Fruit fly (Drosophila melanogaster) whole organism, embryonic: ENCODE data around the gene jagn.
A peak's percentile ranks its signal among the peaks of the same experiment; 100 is the strongest.

Source experiments
- ATbp ChIP-seq: fragments of 200-800 bp; sonication (Bioruptor generic); optimal IDR thresholded peaks from 2 replicates; lab custom pipeline; 2017; ENCODE audit warnings: missing biosample characterization, mild to moderate bottlenecking, missing genetic modification characterization, missing genetic modification reagents
- BEAF-32 ChIP-seq: fragments of 200-800 bp; sonication (Bioruptor generic); optimal IDR thresholded peaks from 3 replicates; lab custom pipeline; 2017; ENCODE audit warnings: missing biosample characterization, missing genetic modification characterization, mild to moderate bottlenecking, moderate library complexity, missing genetic modification reagents
- CG10959 ChIP-seq: fragments of 200-800 bp; sonication (Bioruptor generic); IDR thresholded peaks from 2 replicates; pipeline ENCODE4 v1.3.6; 2022; ENCODE audit warnings: missing biosample characterization, missing genetic modification characterization
- CG10979 ChIP-seq: fragments of 200-800 bp; sonication (Bioruptor generic); optimal IDR thresholded peaks from 2 replicates; lab custom pipeline; 2018; ENCODE audit warnings: missing biosample characterization, mild to moderate bottlenecking, missing genetic modification characterization, moderate library complexity
- CG11456 ChIP-seq: fragments of 200-800 bp; sonication (Bioruptor generic); IDR thresholded peaks from 3 replicates; pipeline ENCODE4 v1.3.6; 2022; ENCODE audit warnings: missing biosample characterization, missing genetic modification characterization
- CG11560 ChIP-seq: fragments of 200-800 bp; sonication (Bioruptor generic); IDR thresholded peaks from 3 replicates; pipeline ENCODE4 v1.3.6; 2022; ENCODE audit warnings: missing biosample characterization, missing genetic modification characterization
- CG2199 ChIP-seq: fragments of 200-800 bp; sonication (Bioruptor generic); IDR thresholded peaks from 3 replicates; pipeline ENCODE4 v1.3.6; 2022; ENCODE audit warnings: missing biosample characterization, missing genetic modification characterization
- CG33557 ChIP-seq: fragments of 200-800 bp; sonication (Bioruptor generic); optimal IDR thresholded peaks from 2 replicates; lab custom pipeline; 2019; ENCODE audit warnings: missing biosample characterization, mild to moderate bottlenecking, missing genetic modification characterization, moderate library complexity
- CG3407 ChIP-seq: fragments of 200-800 bp; sonication (Bioruptor generic); optimal IDR thresholded peaks from 2 replicates; lab custom pipeline; 2018; ENCODE audit warnings: missing biosample characterization, mild to moderate bottlenecking, missing genetic modification characterization
- CG34224 ChIP-seq: fragments of 200-800 bp; sonication (Bioruptor generic); IDR thresholded peaks from 3 replicates; pipeline ENCODE4 v1.3.6; 2022; ENCODE audit warnings: missing biosample characterization, missing genetic modification characterization; ENCODE audit not compliant: partially characterized antibody
- CG34376 ChIP-seq: fragments of 200-800 bp; sonication (Bioruptor generic); optimal IDR thresholded peaks from 2 replicates; lab custom pipeline; 2018; ENCODE audit warnings: missing biosample characterization, mild to moderate bottlenecking, missing genetic modification characterization
- CG4328 ChIP-seq: fragments of 200-800 bp; sonication (Bioruptor generic); optimal IDR thresholded peaks from 3 replicates; lab custom pipeline; 2017; ENCODE audit warnings: missing biosample characterization, missing genetic modification reagents, missing genetic modification characterization
- CG7839 ChIP-seq: fragments of 200-800 bp; sonication (Bioruptor generic); optimal IDR thresholded peaks from 3 replicates; lab custom pipeline; 2018; ENCODE audit warnings: missing biosample characterization, mild to moderate bottlenecking, missing genetic modification characterization, moderate library complexity
- CG9215 ChIP-seq: fragments of 200-800 bp; sonication (Bioruptor generic); IDR thresholded peaks from 2 replicates; pipeline ENCODE4 v1.3.6; 2022; ENCODE audit warnings: missing biosample characterization, missing genetic modification characterization
- CG9437 ChIP-seq: fragments of 200-800 bp; sonication (Bioruptor generic); optimal IDR thresholded peaks from 2 replicates; lab custom pipeline; 2018; ENCODE audit warnings: missing biosample characterization, mild to moderate bottlenecking, missing genetic modification characterization
- CG9797 ChIP-seq: fragments of 200-800 bp; sonication (Bioruptor generic); optimal IDR thresholded peaks from 3 replicates; lab custom pipeline; 2018; ENCODE audit warnings: missing biosample characterization, mild to moderate bottlenecking, missing genetic modification characterization
- HLH4C ChIP-seq: fragments of 200-800 bp; sonication (Bioruptor generic); IDR thresholded peaks from 3 replicates; pipeline ENCODE4 v1.3.6; 2022; ENCODE audit warnings: missing biosample characterization, missing genetic modification characterization; ENCODE audit not compliant: partially characterized antibody
- HLHmδ ChIP-seq: fragments of 200-800 bp; sonication (Bioruptor generic); optimal IDR thresholded peaks from 2 replicates; lab custom pipeline; 2018; ENCODE audit warnings: missing biosample characterization, mild to moderate bottlenecking, missing genetic modification characterization, moderate library complexity
- Hand ChIP-seq: fragments of 200-800 bp; sonication (Bioruptor generic); optimal IDR thresholded peaks from 2 replicates; lab custom pipeline; 2017; ENCODE audit warnings: mild to moderate bottlenecking, missing biosample characterization, missing genetic modification reagents, missing genetic modification characterization
- Jarid2 ChIP-seq: fragments of 200-800 bp; sonication (Bioruptor generic); optimal IDR thresholded peaks from 3 replicates; lab custom pipeline; 2017; ENCODE audit warnings: mild to moderate bottlenecking, missing biosample characterization, missing genetic modification reagents, missing genetic modification characterization
- Myb ChIP-seq: fragments of 200-800 bp; sonication (Bioruptor generic); optimal IDR thresholded peaks from 2 replicates; lab custom pipeline; 2016; ENCODE audit warnings: missing biosample characterization, missing genetic modification characterization
- NK7.1 ChIP-seq: fragments of 200-800 bp; sonication (Bioruptor generic); optimal IDR thresholded peaks from 3 replicates; lab custom pipeline; 2016; ENCODE audit warnings: missing biosample characterization, missing genetic modification characterization
- Sox102F ChIP-seq: fragments of 200-800 bp; sonication (Bioruptor generic); optimal IDR thresholded peaks from 2 replicates; lab custom pipeline; 2018; ENCODE audit warnings: missing biosample characterization, mild to moderate bottlenecking, missing genetic modification characterization, moderate library complexity
- Trl ChIP-seq, 3 experiments: fragments of >200 bp in 2 of 3; fragments of 200-800 bp in 1 of 3; sonication (Bioruptor generic) in 1 of 3; optimal IDR thresholded peaks; 2 replicates in 1 of 3; 3 replicates in 2 of 3; lab custom pipeline; 2016 to 2017; ENCODE audit warnings: missing biosample characterization in 1 of 3, missing genetic modification characterization in 1 of 3
- abd-A ChIP-seq: fragments of 200-800 bp; sonication (Bioruptor generic); optimal IDR thresholded peaks from 3 replicates; lab custom pipeline; 2019; ENCODE audit warnings: missing biosample characterization, mild to moderate bottlenecking, missing genetic modification characterization, moderate library complexity
- ara ChIP-seq: fragments of 200-800 bp; sonication (Bioruptor generic); IDR thresholded peaks from 2 replicates; pipeline ENCODE4 v1.3.6; 2022; ENCODE audit warnings: missing biosample characterization, missing genetic modification characterization
- emc ChIP-seq: fragments of 200-800 bp; sonication (Bioruptor generic); optimal IDR thresholded peaks from 2 replicates; lab custom pipeline; 2016; ENCODE audit warnings: missing biosample characterization, missing genetic modification characterization
- fd3F ChIP-seq: fragments of 200-800 bp; sonication (Bioruptor generic); optimal IDR thresholded peaks from 2 replicates; lab custom pipeline; 2018; ENCODE audit warnings: missing biosample characterization, mild to moderate bottlenecking, missing genetic modification characterization, moderate library complexity
- fd96Cb ChIP-seq: fragments of 200-800 bp; sonication (Bioruptor generic); optimal IDR thresholded peaks from 2 replicates; lab custom pipeline; 2018; ENCODE audit warnings: missing biosample characterization, mild to moderate bottlenecking, missing genetic modification characterization, moderate library complexity
- gsb-n ChIP-seq: fragments of 200-800 bp; sonication (Bioruptor generic); optimal IDR thresholded peaks from 3 replicates; lab custom pipeline; 2018; ENCODE audit warnings: missing biosample characterization, mild to moderate bottlenecking, missing genetic modification characterization
- nom ChIP-seq: fragments of 200-800 bp; sonication (Bioruptor generic); optimal IDR thresholded peaks from 2 replicates; lab custom pipeline; 2017; ENCODE audit warnings: missing biosample characterization, missing genetic modification characterization, mild to moderate bottlenecking, moderate library complexity, missing genetic modification reagents
- pan ChIP-seq, 4 experiments: fragments of >200 bp in 3 of 4; fragments of 200-800 bp in 1 of 4; sonication (Bioruptor generic) in 1 of 4; optimal IDR thresholded peaks in 3 of 4; IDR thresholded peaks in 1 of 4; 2 replicates each; pipeline versions ENCODE4 v1.3.6 to Lab custom; 2017 to 2022; ENCODE audit warnings: missing biosample characterization in 2 of 4, missing genetic modification characterization in 2 of 4, mixed read lengths in 1 of 4
- pb ChIP-seq: fragments of 200-800 bp; sonication (Bioruptor generic); optimal IDR thresholded peaks from 3 replicates; lab custom pipeline; 2016; ENCODE audit warnings: missing biosample characterization, missing genetic modification characterization
- pho ChIP-seq: fragments of 200-800 bp; sonication (Bioruptor generic); optimal IDR thresholded peaks from 2 replicates; lab custom pipeline; 2016; ENCODE audit warnings: missing biosample characterization, missing genetic modification characterization
- pros ChIP-seq: fragments of 200-800 bp; sonication (Bioruptor generic); optimal IDR thresholded peaks from 3 replicates; lab custom pipeline; 2019; ENCODE audit warnings: missing biosample characterization, mild to moderate bottlenecking, missing genetic modification characterization, moderate library complexity
- row ChIP-seq: fragments of 200-800 bp; sonication (Bioruptor generic); IDR thresholded peaks from 3 replicates; pipeline ENCODE4 v1.3.6; 2022; ENCODE audit warnings: missing biosample characterization, missing genetic modification characterization
- sc ChIP-seq, 3 experiments: fragments of >200 bp in 2 of 3; fragments of 200-800 bp in 1 of 3; sonication (Bioruptor generic) in 1 of 3; optimal IDR thresholded peaks; 2 replicates in 2 of 3; 3 replicates in 1 of 3; lab custom pipeline; 2017; ENCODE audit warnings: mild to moderate bottlenecking in 1 of 3, missing biosample characterization in 1 of 3, missing genetic modification characterization in 1 of 3, missing genetic modification reagents in 1 of 3
- scrt ChIP-seq: fragments of 200-800 bp; sonication (Bioruptor generic); optimal IDR thresholded peaks from 2 replicates; lab custom pipeline; 2018; ENCODE audit warnings: missing biosample characterization, mild to moderate bottlenecking, missing genetic modification characterization, moderate library complexity
- sima ChIP-seq: fragments of 200-800 bp; sonication (Bioruptor generic); optimal IDR thresholded peaks from 2 replicates; lab custom pipeline; 2016; ENCODE audit warnings: missing biosample characterization, missing genetic modification characterization
- slbo ChIP-seq: fragments of 200-800 bp; sonication (Bioruptor generic); IDR thresholded peaks from 2 replicates; pipeline ENCODE4 v1.3.6; 2022; ENCODE audit warnings: missing biosample characterization, missing genetic modification characterization
- slp2 ChIP-seq: fragments of 200-800 bp; sonication (Bioruptor generic); optimal IDR thresholded peaks from 2 replicates; lab custom pipeline; 2016; ENCODE audit warnings: missing biosample characterization, missing genetic modification characterization
- stwl ChIP-seq: fragments of 200-800 bp; sonication (Bioruptor generic); optimal IDR thresholded peaks from 3 replicates; lab custom pipeline; 2018; ENCODE audit warnings: missing biosample characterization, mild to moderate bottlenecking, missing genetic modification characterization, moderate library complexity
- sug ChIP-seq: fragments of 200-800 bp; optimal IDR thresholded peaks from 2 replicates; lab custom pipeline; 2019; ENCODE audit warnings: missing biosample characterization, mild to moderate bottlenecking, missing genetic modification characterization, moderate library complexity
- tin ChIP-seq: fragments of 200-800 bp; sonication (Bioruptor generic); optimal IDR thresholded peaks from 3 replicates; lab custom pipeline; 2016; ENCODE audit warnings: missing biosample characterization, missing genetic modification characterization
- tll ChIP-seq, 2 experiments: fragments of 200-800 bp in 1 of 2; fragments of >200 bp in 1 of 2; sonication (Bioruptor generic) in 1 of 2; optimal IDR thresholded peaks; 2 replicates each; lab custom pipeline; 2017 to 2019; ENCODE audit warnings: missing biosample characterization in 2 of 2, missing genetic modification characterization in 2 of 2, mild to moderate bottlenecking in 1 of 2, moderate library complexity in 1 of 2
- tna ChIP-seq: fragments of 200-800 bp; sonication (Bioruptor generic); IDR thresholded peaks from 2 replicates; pipeline ENCODE4 v1.3.6; 2022; ENCODE audit warnings: missing biosample characterization, missing genetic modification characterization; ENCODE audit not compliant: partially characterized antibody
- twi ChIP-seq: fragments of 200-800 bp; optimal IDR thresholded peaks from 2 replicates; lab custom pipeline; 2019; ENCODE audit warnings: missing biosample characterization, mild to moderate bottlenecking, missing genetic modification characterization, moderate library complexity

Gene jagn

dm6 chr3R:5794267-5795089, 15.4 kb downstream of the jagn start, which contains the start of the genes PSMG1 and CG10979 (continued):
- TF ChIP-seq CG34376 (no peak), CG2199 (GFP tag; lab: Robert Waterston, UW) (no peak), Jarid2 (GFP tag; lab: Kevin White, UChicago) (no peak), stwl (tag; lab: Kevin White, UChicago) (peak; percentile 19), CG9797 (GFP tag; lab: Kevin White, UChicago) (peak; percentile 81), fd96Cb (tag; lab: Kevin White, UChicago) (no peak), ara (GFP tag; lab: Robert Waterston, UW) (no peak), CG10979 (no peak), CG11560 (tag; lab: Robert Waterston, UW) (no peak), CG9215 (GFP tag; lab: Robert Waterston, UW) (no peak), tin (GFP tag; lab: Kevin White, UChicago) (no peak), gsb-n (tag; lab: Kevin White, UChicago) (no peak), fd3F (no peak), sug (tag; lab: Kevin White, UChicago) (no peak), tna (GFP tag; lab: Robert Waterston, UW) (no peak), BEAF-32 (GFP tag; lab: Kevin White, UChicago) (peak; percentile 47), CG4328 (GFP tag; lab: Kevin White, UChicago) (no peak), Trl (optimal IDR thresholded peaks at IDR 0.05; lab: Kevin White, UChicago) (no peak), Trl (GFP tag; optimal IDR thresholded peaks at IDR 0.05; lab: Kevin White, UChicago) (no peak), pho (GFP tag; lab: Kevin White, UChicago) (no peak), twi (tag; lab: Kevin White, UChicago) (no peak), sima (GFP tag; lab: Kevin White, UChicago) (no peak), CG3407 (no peak), emc (GFP tag; lab: Kevin White, UChicago) (no peak), tll (GFP tag; optimal IDR thresholded peaks at IDR 0.05; lab: Kevin White, UChicago) (no peak), row (GFP tag; lab: Robert Waterston, UW) (no peak), CG33557 (no peak), Hand (no peak), sc (optimal IDR thresholded peaks at IDR 0.05; lab: Kevin White, UChicago) (no peak), sc (GFP tag; optimal IDR thresholded peaks at IDR 0.05; lab: Kevin White, UChicago) (no peak), CG11456 (GFP tag; lab: Robert Waterston, UW) (no peak), NK7.1 (GFP tag; lab: Kevin White, UChicago) (no peak), abd-A (tag; lab: Kevin White, UChicago) (no peak), pb (GFP tag; lab: Kevin White, UChicago) (no peak), pros (no peak), ATbp (GFP tag; lab: Kevin White, UChicago) (no peak), HLH4C (no peak), Myb (GFP tag; lab: Kevin White, UChicago) (peak; percentile 62), CG7839 (tag; lab: Kevin White, UChicago) (no peak), CG9437 (GFP tag; lab: Kevin White, UChicago) (no peak), HLHmδ (GFP tag; lab: Kevin White, UChicago) (no peak), slbo (GFP tag; lab: Robert Waterston, UW) (no peak), CG34224 (GFP tag; lab: Robert Waterston, UW) (no peak), scrt (GFP tag; lab: Kevin White, UChicago) (no peak), pan (optimal IDR thresholded peaks at IDR 0.05; lab: Kevin White, UChicago) (no peak), pan (GFP tag; optimal IDR thresholded peaks at IDR 0.05 in 1 of 2, IDR thresholded peaks at IDR 0.05 in 1 of 2) (no peak), CG10959 (GFP tag; lab: Robert Waterston, UW) (no peak), nom (no peak), Sox102F (GFP tag; lab: Kevin White, UChicago) (no peak), slp2 (GFP tag; lab: Kevin White, UChicago) (no peak)
